Worm (Caenorhabditis elegans) whole organism, L1 larva: ENCODE measurements around the gene thn-1.

Experiments
- aly-2 ChIP-seq: fragments of 150-350 bp; optimal IDR thresholded peaks from 2 replicates; lab custom pipeline; 2014; ENCODE audit warnings: missing biosample characterization, missing genetic modification characterization
- blmp-1 ChIP-seq: fragments of 150-350 bp; optimal IDR thresholded peaks from 2 replicates; lab custom pipeline; 2014; ENCODE audit warnings: missing biosample characterization, missing genetic modification characterization
- dsc-1 ChIP-seq: sonication (generic microtip); optimal IDR thresholded peaks from 2 replicates; lab custom pipeline; 2016; ENCODE audit warnings: mild to moderate bottlenecking, missing genetic modification characterization, missing compliant biosample characterization
- lin-39 ChIP-seq: fragments of 150-350 bp; optimal IDR thresholded peaks from 2 replicates; lab custom pipeline; 2014; ENCODE audit warnings: missing biosample characterization, missing genetic modification reagents, missing genetic modification characterization
- lsy-2 ChIP-seq, 2 experiments: fragments of 150-350 bp; optimal IDR thresholded peaks; 2 replicates each; lab custom pipeline; 2014; ENCODE audit warnings: missing biosample characterization in 2 of 2, missing genetic modification characterization in 2 of 2
- pqm-1 ChIP-seq: sonication (generic microtip); optimal IDR thresholded peaks from 3 replicates; lab custom pipeline; 2017; ENCODE audit warnings: missing biosample characterization, missing genetic modification characterization
- snpc-4 ChIP-seq: fragments of 150-350 bp; optimal IDR thresholded peaks from 2 replicates; lab custom pipeline; 2014; ENCODE audit warnings: missing biosample characterization, missing genetic modification characterization
- sox-4 ChIP-seq: sonication (generic microtip); optimal IDR thresholded peaks from 2 replicates; lab custom pipeline; 2016; ENCODE audit warnings: missing genetic modification characterization, missing compliant biosample characterization
- unc-98 ChIP-seq: fragments of 200-800 bp; sonication (Bioruptor generic); IDR thresholded peaks from 2 replicates; pipeline ENCODE4 v1.3.6; 2022; ENCODE audit warnings: missing genetic modification characterization, missing compliant biosample characterization
- ztf-11 ChIP-seq, 2 experiments: sonication (generic microtip); optimal IDR thresholded peaks; 2 replicates each; lab custom pipeline; 2016 to 2017; ENCODE audit warnings: missing genetic modification characterization in 2 of 2, missing biosample characterization in 1 of 2, missing compliant biosample characterization in 1 of 2

DNA sequence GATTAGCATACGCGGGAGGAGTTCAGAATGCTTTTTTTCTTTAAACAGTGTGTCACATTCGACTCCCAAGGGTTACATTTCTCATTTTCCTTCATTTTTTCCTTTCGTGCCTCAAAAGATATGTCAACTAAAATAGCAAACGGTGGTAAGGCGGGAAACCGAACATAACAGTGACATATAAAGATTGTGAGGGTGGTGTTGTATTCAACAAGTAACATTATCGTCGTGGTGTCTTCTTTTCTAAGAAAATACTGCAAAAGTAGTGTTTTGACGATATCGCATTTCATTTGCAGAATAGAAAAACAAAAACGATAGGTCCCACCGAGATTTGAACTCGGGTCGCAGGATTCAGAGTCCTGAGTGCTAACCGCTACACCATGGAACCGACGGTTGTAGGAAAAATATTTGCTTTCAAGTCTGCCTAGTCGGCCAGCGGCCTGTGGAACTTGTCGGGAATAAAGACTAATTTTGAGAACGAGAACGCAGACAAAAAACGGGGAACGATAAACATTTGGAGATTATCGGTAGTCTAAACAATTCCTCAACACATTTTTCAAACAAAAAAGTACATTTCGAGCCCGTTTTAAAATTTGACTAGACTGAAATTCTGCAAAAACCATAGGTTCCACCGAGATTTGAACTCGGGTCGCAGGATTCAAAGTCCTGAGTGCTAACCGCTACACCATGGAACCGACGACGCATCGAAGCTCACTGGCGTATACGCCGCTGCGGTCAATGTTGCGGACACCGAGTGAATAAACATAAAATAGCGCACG, 36.9 kb downstream of the thn-1 start:
- no peak for TF ChIP-seq sox-4
- TF ChIP-seq snpc-4, result no peak
- TF ChIP-seq lin-39, result no peak
- no peak for TF ChIP-seq unc-98 (GFP tag; lab: Robert Waterston, UW)
- no peak for TF ChIP-seq aly-2
- no peak for TF ChIP-seq pqm-1 (tag; lab: Kevin White, UChicago)
- peak in 1 of 2 experiments; percentile 24 for TF ChIP-seq lsy-2 (tag; optimal IDR thresholded peaks at IDR 0.05; lab: Kevin White, UChicago)
- no peak for TF ChIP-seq ztf-11 (tag; optimal IDR thresholded peaks at IDR 0.05; lab: Kevin White, UChicago)
- no peak for TF ChIP-seq blmp-1 (tag; lab: Kevin White, UChicago)
- TF ChIP-seq dsc-1 (tag; lab: Kevin White, UChicago), result no peak
